Worm (Caenorhabditis elegans) whole organism, L1 larva: ENCODE measurements around the gene chil-10.

Source experiments
- C34B4.2 ChIP-seq: sonication (generic microtip); optimal IDR thresholded peaks from 2 replicates; lab custom pipeline; 2017; ENCODE audit warnings: mild to moderate bottlenecking, missing genetic modification characterization, missing compliant biosample characterization
- alr-1 ChIP-seq: fragments of 200-800 bp; sonication (Bioruptor generic); optimal IDR thresholded peaks from 2 replicates; lab custom pipeline; 2018; ENCODE audit warnings: borderline replicate concordance, mild to moderate bottlenecking, missing genetic modification characterization, missing compliant biosample characterization
- aly-2 ChIP-seq: fragments of 150-350 bp; optimal IDR thresholded peaks from 2 replicates; lab custom pipeline; 2014; ENCODE audit warnings: missing biosample characterization, missing genetic modification characterization
- ceh-63 ChIP-seq: fragments of 200-800 bp; sonication (Bioruptor generic); optimal IDR thresholded peaks from 2 replicates; lab custom pipeline; 2018; ENCODE audit warnings: mild to moderate bottlenecking, missing genetic modification characterization, missing compliant biosample characterization
- ceh-8 ChIP-seq: fragments of 200-800 bp; sonication (Bioruptor generic); optimal IDR thresholded peaks from 2 replicates; lab custom pipeline; 2018; ENCODE audit warnings: mild to moderate bottlenecking, missing genetic modification characterization, moderate library complexity, missing compliant biosample characterization
- ceh-82 ChIP-seq, 3 experiments: fragments of 150-350 bp in 1 of 3; sonication (generic microtip) in 2 of 3; optimal IDR thresholded peaks; 2 replicates each; lab custom pipeline; 2014 to 2017; ENCODE audit warnings: missing biosample characterization in 3 of 3, missing genetic modification characterization in 3 of 3
- ceh-90 ChIP-seq: sonication (generic microtip); optimal IDR thresholded peaks from 2 replicates; lab custom pipeline; 2016; ENCODE audit warnings: missing genetic modification characterization, missing compliant biosample characterization
- ces-1 ChIP-seq: fragments of 150-350 bp; optimal IDR thresholded peaks from 2 replicates; lab custom pipeline; 2014; ENCODE audit warnings: missing biosample characterization, missing genetic modification reagents, missing genetic modification characterization
- efl-1 ChIP-seq, 4 experiments: fragments of 150-350 bp; optimal IDR thresholded peaks in 3 of 4; peaks in 1 of 4; 1 replicate in 1 of 4; 2 replicates in 3 of 4; lab custom pipeline; 2014; ENCODE audit warnings: missing biosample characterization in 2 of 4, missing genetic modification characterization in 2 of 4, missing genetic modification reagents in 2 of 4
- egl-13 ChIP-seq: sonication (generic microtip); optimal IDR thresholded peaks from 2 replicates; lab custom pipeline; 2016; ENCODE audit warnings: missing genotype, missing genetic modification reagents, missing genetic modification characterization, missing compliant biosample characterization
- elt-2 ChIP-seq: sonication (generic microtip); optimal IDR thresholded peaks from 2 replicates; lab custom pipeline; 2016; ENCODE audit warnings: missing genetic modification characterization, mild to moderate bottlenecking, inconsistent platforms, missing compliant biosample characterization, missing genetic modification reagents
- elt-3 ChIP-seq, 6 experiments: fragments of 150-350 bp in 1 of 6; sonication (generic microtip); optimal IDR thresholded peaks; 2 replicates each; lab custom pipeline; 2017 to 2018; ENCODE audit warnings: missing biosample characterization in 6 of 6, missing genetic modification characterization in 6 of 6, inconsistent platforms in 1 of 6
- ets-5 ChIP-seq: fragments of 200-800 bp; sonication (Bioruptor generic); IDR thresholded peaks from 2 replicates; pipeline ENCODE4 v1.3.6; 2022; ENCODE audit warnings: missing genetic modification characterization, missing compliant biosample characterization
- fkh-10 ChIP-seq: sonication (generic microtip); optimal IDR thresholded peaks from 2 replicates; lab custom pipeline; 2017; ENCODE audit warnings: missing biosample characterization, missing genetic modification reagents, missing genetic modification characterization
- fkh-4 ChIP-seq: sonication (generic microtip); optimal IDR thresholded peaks from 2 replicates; lab custom pipeline; 2016; ENCODE audit warnings: missing compliant biosample characterization, missing genetic modification characterization, borderline replicate concordance
- fos-1 ChIP-seq: fragments of 150-350 bp; optimal IDR thresholded peaks from 2 replicates; lab custom pipeline; 2014; ENCODE audit warnings: missing biosample characterization, missing genetic modification characterization
- hlh-17 ChIP-seq: fragments of 200-800 bp; sonication (Bioruptor generic); optimal IDR thresholded peaks from 2 replicates; lab custom pipeline; 2018; ENCODE audit warnings: missing genetic modification characterization, mild to moderate bottlenecking, missing compliant biosample characterization, moderate library complexity, borderline replicate concordance
- hlh-4 ChIP-seq: sonication (generic microtip); optimal IDR thresholded peaks from 2 replicates; lab custom pipeline; 2016; ENCODE audit warnings: mild to moderate bottlenecking, missing genetic modification characterization, missing compliant biosample characterization
- hpl-2 ChIP-seq: fragments of 150-350 bp; optimal IDR thresholded peaks from 2 replicates; lab custom pipeline; 2014; ENCODE audit warnings: missing biosample characterization, missing genetic modification reagents, missing genetic modification characterization
- irx-1 ChIP-seq: sonication (generic microtip); optimal IDR thresholded peaks from 2 replicates; lab custom pipeline; 2016; ENCODE audit warnings: missing genetic modification characterization, missing compliant biosample characterization
- isw-1 ChIP-seq: fragments of 200-800 bp; sonication (Bioruptor generic); IDR thresholded peaks from 2 replicates; pipeline ENCODE4 v1.3.6; 2022; ENCODE audit warnings: missing genetic modification characterization, missing compliant biosample characterization
- lin-13 ChIP-seq: fragments of 150-350 bp; optimal IDR thresholded peaks from 2 replicates; lab custom pipeline; 2014; ENCODE audit warnings: missing biosample characterization, missing genetic modification reagents, missing genetic modification characterization
- lin-15B ChIP-seq: fragments of 150-350 bp; sonication (generic microtip); optimal IDR thresholded peaks from 3 replicates; lab custom pipeline; 2014; ENCODE audit warnings: missing biosample characterization, missing genetic modification characterization
- lir-3 ChIP-seq: sonication (generic microtip); optimal IDR thresholded peaks from 2 replicates; lab custom pipeline; 2016; ENCODE audit warnings: mild to moderate bottlenecking, missing genetic modification characterization, moderate library complexity, missing compliant biosample characterization; ENCODE audit not compliant: poor library complexity
- lsy-2 ChIP-seq, 2 experiments: fragments of 150-350 bp; optimal IDR thresholded peaks; 2 replicates each; lab custom pipeline; 2014; ENCODE audit warnings: missing biosample characterization in 2 of 2, missing genetic modification characterization in 2 of 2
- mab-9 ChIP-seq: fragments of 200-800 bp; sonication (Bioruptor generic); IDR thresholded peaks from 2 replicates; pipeline ENCODE4 v1.3.6; 2022; ENCODE audit warnings: missing genetic modification reagents, missing genetic modification characterization, missing compliant biosample characterization
- mef-2 ChIP-seq: fragments of 150-350 bp; optimal IDR thresholded peaks from 2 replicates; lab custom pipeline; 2014; ENCODE audit warnings: missing biosample characterization, missing genetic modification characterization
- nhr-11 ChIP-seq: fragments of 150-350 bp; optimal IDR thresholded peaks from 2 replicates; lab custom pipeline; 2014; ENCODE audit warnings: missing biosample characterization, missing genetic modification characterization
- nhr-12 ChIP-seq: sonication (generic microtip); optimal IDR thresholded peaks from 2 replicates; lab custom pipeline; 2017; ENCODE audit warnings: missing biosample characterization, missing genetic modification characterization
- nhr-19 ChIP-seq: fragments of 200-800 bp; sonication (Bioruptor generic); conservative IDR thresholded peaks from 2 replicates; pipeline ENCODE4 v1.3.6; 2022; ENCODE audit warnings: missing genetic modification characterization, missing compliant biosample characterization
- nhr-20 ChIP-seq: sonication (generic microtip); optimal IDR thresholded peaks from 2 replicates; lab custom pipeline; 2016; ENCODE audit warnings: mild to moderate bottlenecking, missing genetic modification characterization, missing compliant biosample characterization
- nhr-237 ChIP-seq: fragments of 150-350 bp; optimal IDR thresholded peaks from 2 replicates; lab custom pipeline; 2014; ENCODE audit warnings: missing biosample characterization, missing genetic modification characterization
- nhr-47 ChIP-seq: sonication (generic microtip); optimal IDR thresholded peaks from 2 replicates; lab custom pipeline; 2016; ENCODE audit warnings: mild to moderate bottlenecking, missing genetic modification characterization, moderate library complexity, missing compliant biosample characterization
- nhr-71 ChIP-seq: sonication (generic microtip); optimal IDR thresholded peaks from 2 replicates; lab custom pipeline; 2016; ENCODE audit warnings: mild to moderate bottlenecking, missing genetic modification characterization, moderate library complexity, missing compliant biosample characterization
- nhr-76 ChIP-seq: sonication (generic microtip); optimal IDR thresholded peaks from 2 replicates; lab custom pipeline; 2017; ENCODE audit warnings: missing biosample characterization, missing genetic modification characterization
- nhr-77 ChIP-seq: fragments of 150-350 bp; optimal IDR thresholded peaks from 2 replicates; lab custom pipeline; 2014; ENCODE audit warnings: missing biosample characterization, missing genetic modification characterization
- nhr-85 ChIP-seq: sonication (generic microtip); peaks from one replicate; lab custom pipeline; 2016; ENCODE audit warnings: missing genetic modification characterization, inconsistent platforms, missing compliant biosample characterization
- pax-3 ChIP-seq: fragments of 200-800 bp; sonication (Bioruptor generic); optimal IDR thresholded peaks from 2 replicates; lab custom pipeline; 2018; ENCODE audit warnings: mild to moderate bottlenecking, missing genetic modification characterization, moderate library complexity, missing compliant biosample characterization
- pqm-1 ChIP-seq: sonication (generic microtip); optimal IDR thresholded peaks from 3 replicates; lab custom pipeline; 2017; ENCODE audit warnings: missing biosample characterization, missing genetic modification characterization
- skn-1 ChIP-seq: fragments of 150-350 bp; optimal IDR thresholded peaks from 2 replicates; lab custom pipeline; 2014; ENCODE audit warnings: missing biosample characterization, missing genetic modification characterization
- snu-23 ChIP-seq: sonication (generic microtip); optimal IDR thresholded peaks from 2 replicates; lab custom pipeline; 2016; ENCODE audit warnings: missing genetic modification characterization, missing compliant biosample characterization
- sox-4 ChIP-seq: sonication (generic microtip); optimal IDR thresholded peaks from 2 replicates; lab custom pipeline; 2016; ENCODE audit warnings: missing genetic modification characterization, missing compliant biosample characterization
- sptf-1 ChIP-seq: fragments of 150-350 bp; optimal IDR thresholded peaks from 2 replicates; lab custom pipeline; 2014; ENCODE audit warnings: missing biosample characterization, missing genetic modification characterization
- tlp-1 ChIP-seq: fragments of 150-350 bp; optimal IDR thresholded peaks from 2 replicates; lab custom pipeline; 2014; ENCODE audit warnings: missing biosample characterization, missing genetic modification characterization
- unc-130 ChIP-seq: fragments of 150-350 bp; optimal IDR thresholded peaks from 2 replicates; lab custom pipeline; 2017; ENCODE audit warnings: missing biosample characterization, missing genetic modification characterization, inconsistent platforms
- unc-30 ChIP-seq: sonication (generic microtip); optimal IDR thresholded peaks from 2 replicates; lab custom pipeline; 2017; ENCODE audit warnings: missing biosample characterization, missing genetic modification characterization
- unc-62 ChIP-seq: fragments of 150-350 bp; optimal IDR thresholded peaks from 2 replicates; lab custom pipeline; 2014; ENCODE audit warnings: missing biosample characterization, missing genetic modification reagents, missing genetic modification characterization
- unc-86 ChIP-seq: sonication (generic microtip); optimal IDR thresholded peaks from 2 replicates; lab custom pipeline; 2016; ENCODE audit warnings: missing genetic modification characterization, missing compliant biosample characterization
- unc-98 ChIP-seq: fragments of 200-800 bp; sonication (Bioruptor generic); IDR thresholded peaks from 2 replicates; pipeline ENCODE4 v1.3.6; 2022; ENCODE audit warnings: missing genetic modification characterization, missing compliant biosample characterization
- vab-15 ChIP-seq: sonication (generic microtip); optimal IDR thresholded peaks from 2 replicates; lab custom pipeline; 2017; ENCODE audit warnings: missing genotype, mild to moderate bottlenecking, missing genetic modification characterization, missing compliant biosample characterization
- zag-1 ChIP-seq: fragments of 150-350 bp; optimal IDR thresholded peaks from 2 replicates; lab custom pipeline; 2014; ENCODE audit warnings: missing biosample characterization, missing genetic modification characterization
- zip-4 ChIP-seq: fragments of 200-800 bp; sonication (Bioruptor generic); optimal IDR thresholded peaks from 2 replicates; lab custom pipeline; 2018; ENCODE audit warnings: mild to moderate bottlenecking, missing genetic modification characterization, moderate library complexity, missing compliant biosample characterization
- ztf-11 ChIP-seq, 2 experiments: sonication (generic microtip); optimal IDR thresholded peaks; 2 replicates each; lab custom pipeline; 2016 to 2017; ENCODE audit warnings: missing genetic modification characterization in 2 of 2, missing biosample characterization in 1 of 2, missing compliant biosample characterization in 1 of 2

chil-10 gene

DNA sequence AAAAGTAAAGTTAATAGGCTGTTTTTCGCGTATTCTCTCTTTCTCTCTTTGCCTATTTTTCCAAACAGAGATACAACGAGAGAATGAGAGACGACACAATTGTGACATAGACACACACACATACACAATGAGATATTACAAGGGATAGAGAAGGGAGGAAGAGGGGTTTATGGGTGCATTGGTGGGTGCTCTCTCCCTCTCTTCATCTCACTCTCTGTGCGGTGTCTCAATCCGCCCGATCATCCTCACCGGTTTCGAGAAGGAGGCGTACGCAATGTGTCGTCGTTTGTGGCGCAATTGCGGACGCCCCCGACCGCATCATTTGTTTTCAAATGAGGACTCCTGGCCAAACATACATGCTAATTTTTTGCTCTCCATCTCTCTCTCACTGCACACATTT, 8.2 kb upstream of the chil-10 start:
- TF ChIP-seq ets-5 (GFP tag; lab: Robert Waterston, UW) = no peak
- peak; percentile 84 for TF ChIP-seq lin-13 (GFP tag; lab: Kevin White, UChicago)
- no peak for TF ChIP-seq ceh-90
- peak; percentile 75 for TF ChIP-seq isw-1 (GFP tag; lab: Robert Waterston, UW)
- peak; percentile 80 to 92 for TF ChIP-seq lsy-2 (tag; optimal IDR thresholded peaks at IDR 0.05; lab: Kevin White, UChicago)
- peak; percentile 95 for TF ChIP-seq nhr-47 (tag; lab: Kevin White, UChicago)
- TF ChIP-seq mef-2 = no peak
- TF ChIP-seq unc-86 (tag; lab: Kevin White, UChicago) = peak; percentile 94
- TF ChIP-seq skn-1 (tag; lab: Kevin White, UChicago) = peak; percentile 93
- TF ChIP-seq ces-1 (GFP tag; lab: Kevin White, UChicago) = peak; percentile 54
- peak; percentile 60 for TF ChIP-seq nhr-76 (tag; lab: Kevin White, UChicago)
- peak; percentile 97 for TF ChIP-seq snu-23 (GFP tag; lab: Kevin White, UChicago)
- peak; percentile 95 for TF ChIP-seq nhr-71 (tag; lab: Kevin White, UChicago)
- TF ChIP-seq ztf-11 (tag; optimal IDR thresholded peaks at IDR 0.05; lab: Kevin White, UChicago) = peak in 1 of 2 experiments; percentile 73
- peak; percentile 64 for TF ChIP-seq pax-3
- no peak for TF ChIP-seq unc-98
- TF ChIP-seq hlh-17 (GFP tag; lab: Kevin White, UChicago) = no peak
- TF ChIP-seq ceh-63 (GFP tag; lab: Kevin White, UChicago) = peak; percentile 26
- peak in 3 of 6 experiments; percentile 34 to 70 (median 61) for TF ChIP-seq elt-3 (tag; optimal IDR thresholded peaks at IDR 0.05; lab: Kevin White, UChicago)
- TF ChIP-seq aly-2 = peak; percentile 1
- TF ChIP-seq zag-1 = peak; percentile 99
- TF ChIP-seq fos-1 = peak; percentile 85
- TF ChIP-seq nhr-19 (GFP tag; lab: Robert Waterston, UW) = peak; percentile 86
- TF ChIP-seq lin-15B (tag; lab: Kevin White, UChicago) = peak; percentile 14
- TF ChIP-seq pqm-1 (tag; lab: Kevin White, UChicago) = no peak
- TF ChIP-seq ceh-82 (tag; optimal IDR thresholded peaks at IDR 0.05; lab: Kevin White, UChicago) = peak; percentile 85 to 96 (median 91)
- TF ChIP-seq fkh-4 (tag; lab: Kevin White, UChicago) = peak; percentile 16
- TF ChIP-seq irx-1 = peak; percentile 87
- peak; percentile 93 for TF ChIP-seq nhr-20 (tag; lab: Kevin White, UChicago)
- no peak for TF ChIP-seq alr-1 (tag; lab: Kevin White, UChicago)
- peak; percentile 71 for TF ChIP-seq nhr-11 (tag; lab: Kevin White, UChicago)
- peak; percentile 96 for TF ChIP-seq nhr-85
- peak; percentile 61 for TF ChIP-seq zip-4
- TF ChIP-seq nhr-12 (tag; lab: Kevin White, UChicago) = no peak
- peak; percentile 86 for TF ChIP-seq nhr-77
- TF ChIP-seq hlh-4 (tag; lab: Kevin White, UChicago) = no peak
- TF ChIP-seq hpl-2 (GFP tag; lab: Kevin White, UChicago) = no peak
- no peak for TF ChIP-seq tlp-1
- peak; percentile 31 for TF ChIP-seq vab-15 (tag; lab: Kevin White, UChicago)
- TF ChIP-seq unc-62 (GFP tag; lab: Kevin White, UChicago) = no peak
- peak; percentile 85 for TF ChIP-seq egl-13 (tag; lab: Kevin White, UChicago)
- peak; percentile 69 for TF ChIP-seq unc-30 (tag; lab: Kevin White, UChicago)
- peak; percentile 25 for TF ChIP-seq elt-2 (tag; lab: Kevin White, UChicago)
- TF ChIP-seq efl-1 (optimal IDR thresholded peaks at IDR 0.05; lab: Kevin White, UChicago) = peak; percentile 72 to 79
- TF ChIP-seq efl-1 (GFP tag; optimal IDR thresholded peaks at IDR 0.05 in 1 of 2; lab: Kevin White, UChicago) = peak; percentile 57 to 94
- TF ChIP-seq sox-4 = peak; percentile 74
- peak; percentile 79 for TF ChIP-seq nhr-237 (tag; lab: Kevin White, UChicago)
- TF ChIP-seq ceh-8 (GFP tag; lab: Kevin White, UChicago) = peak; percentile 86
- TF ChIP-seq sptf-1 (tag; lab: Kevin White, UChicago) = no peak
- TF ChIP-seq fkh-10 (GFP tag; lab: Kevin White, UChicago) = peak; percentile 92
- no peak for TF ChIP-seq C34B4.2 (tag; lab: Kevin White, UChicago)
- peak; percentile 77 for TF ChIP-seq unc-130
- peak; percentile 81 for TF ChIP-seq mab-9
- peak; percentile 80 for TF ChIP-seq lir-3 (tag; lab: Kevin White, UChicago)
